Worm (Caenorhabditis elegans): ENCODE measurements around the gene srg-15.
A peak's percentile ranks its signal among the peaks of the same experiment; 100 is the strongest.

The srg-15 gene

ce11 chrII:8744555-8745448 is 34.6 kb upstream of the srg-15 start (continued):
- TF ChIP-seq F49E8.2 (tag; optimal IDR thresholded peaks at IDR 0.05; ENCODE audit: borderline replicate concordance): no peak
- no peak for TF ChIP-seq unc-130 (GFP tag; optimal IDR thresholded peaks at IDR 0.05)
- TF ChIP-seq zag-1 (tag; optimal IDR thresholded peaks at IDR 0.05): no peak
- TF ChIP-seq pqm-1 (tag; optimal IDR thresholded peaks at IDR 0.05): no peak
- no peak for TF ChIP-seq ceh-20 (GFP tag; IDR thresholded peaks at IDR 0.05)
- TF ChIP-seq mxl-3 (GFP tag; optimal IDR thresholded peaks at IDR 0.05): peak; percentile 40
- peak; percentile 10; the same call in 1 of the 2 replicates for TF ChIP-seq lin-38 (GFP tag; IDR thresholded peaks at IDR 0.05)
- no peak for TF ChIP-seq sdz-12 (GFP tag; optimal IDR thresholded peaks at IDR 0.05)
- peak; percentile 85 for TF ChIP-seq ama-1 (optimal IDR thresholded peaks at IDR 0.05)
- no peak for TF ChIP-seq nhr-76 (tag; optimal IDR thresholded peaks at IDR 0.05)
- no peak for TF ChIP-seq nhr-102 (tag; optimal IDR thresholded peaks at IDR 0.05)
- TF ChIP-seq D1046.2 (GFP tag; IDR thresholded peaks at IDR 0.05): peak; percentile 77
- TF ChIP-seq F37D6.2 (tag; optimal IDR thresholded peaks at IDR 0.05): no peak
- no peak for TF ChIP-seq nhr-48 (tag; optimal IDR thresholded peaks at IDR 0.05)
- peak in 1 of 2 experiments; percentile 76 for TF ChIP-seq unc-62 (GFP tag; optimal IDR thresholded peaks at IDR 0.05 in 1 of 2)
- TF ChIP-seq unc-62 (tag; optimal IDR thresholded peaks at IDR 0.05): no peak
- TF ChIP-seq dpl-1 (GFP tag; optimal IDR thresholded peaks at IDR 0.05): no peak
- peak in 1 of 2 experiments; percentile 14 for TF ChIP-seq hif-1 (tag; optimal IDR thresholded peaks at IDR 0.05)
- peak; percentile 67 for TF ChIP-seq zfp-3 (GFP tag; conservative IDR thresholded peaks at IDR 0.05)
- TF ChIP-seq daf-8 (GFP tag; IDR thresholded peaks at IDR 0.05): no peak

DNA sequence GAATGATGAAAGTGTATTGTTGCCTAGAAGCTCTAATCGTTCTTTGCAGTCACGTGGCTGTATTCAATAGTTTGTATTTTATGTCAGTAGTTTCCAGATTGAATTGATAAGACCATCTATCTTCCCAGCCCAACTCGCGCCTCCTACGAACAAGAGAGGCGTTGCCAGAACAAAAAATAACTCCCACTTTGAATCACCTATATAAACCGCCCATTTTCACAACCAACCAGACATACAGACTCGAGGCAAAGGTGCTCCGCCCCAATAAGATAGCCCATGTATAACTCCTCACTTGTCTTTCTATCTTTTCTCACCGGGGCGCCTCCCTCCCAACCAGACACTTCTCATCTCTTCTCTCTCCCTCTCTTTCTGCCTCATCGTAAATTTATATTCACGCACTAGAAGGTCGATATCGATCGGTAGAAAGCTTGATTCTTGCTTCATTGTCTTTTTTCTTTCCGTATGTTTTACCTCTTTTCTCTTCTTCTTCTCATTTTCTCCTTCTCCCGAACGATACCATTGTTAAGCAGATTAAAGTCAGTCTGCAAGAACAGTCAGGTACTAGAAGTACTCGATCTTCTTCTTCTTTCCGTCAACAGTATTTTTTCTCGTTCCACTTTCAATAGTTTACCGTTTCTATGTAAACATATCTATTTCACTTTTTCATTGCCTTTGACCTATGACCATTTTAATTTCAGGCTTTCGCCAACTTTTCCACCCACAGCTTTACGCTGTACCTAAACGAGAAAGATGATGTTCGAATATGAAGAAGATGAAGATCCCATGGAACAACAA is 33.4 kb upstream of the srg-15 start, which contains the start of gene mak-1:
Gene mak-1 (plus strand): TSS at position 693 of the 795 bp plus-strand sequence.
- peak; percentile 77 for TF ChIP-seq nhr-10 (tag; optimal IDR thresholded peaks at IDR 0.05)
- TF ChIP-seq fos-1 (tag; optimal IDR thresholded peaks at IDR 0.05): no peak
- no peak for TF ChIP-seq nhr-41 (GFP tag; IDR thresholded peaks at IDR 0.05)
- TF ChIP-seq nhr-102 (tag; optimal IDR thresholded peaks at IDR 0.05): peak; percentile 51
- TF ChIP-seq arid-1 (GFP tag; conservative IDR thresholded peaks at IDR 0.05): peak; percentile 39; the same call in 1 of the 2 replicates
- TF ChIP-seq aha-1 (tag): peak; percentile 96
- TF ChIP-seq nhr-11 (tag; optimal IDR thresholded peaks at IDR 0.05): peak; percentile 23
- no peak for TF ChIP-seq F10B5.3 (tag; optimal IDR thresholded peaks at IDR 0.05)
- TF ChIP-seq hlh-30 (tag; optimal IDR thresholded peaks at IDR 0.05; ENCODE audit: insufficient read depth): peak; percentile 48
- no peak for TF ChIP-seq daf-16 (GFP tag; optimal IDR thresholded peaks at IDR 0.05)
- peak; percentile 68 for TF ChIP-seq daf-16 (tag; optimal IDR thresholded peaks at IDR 0.05)
- no peak for TF ChIP-seq T20F7.1 (GFP tag; optimal IDR thresholded peaks at IDR 0.05)
- TF ChIP-seq Y75B8A.6 (GFP tag; IDR thresholded peaks at IDR 0.05): no peak
- TF ChIP-seq nhr-111 (GFP tag; optimal IDR thresholded peaks at IDR 0.05): no peak
- TF ChIP-seq lim-7 (GFP tag; IDR thresholded peaks at IDR 0.05): no peak
- TF ChIP-seq nhr-48 (tag; optimal IDR thresholded peaks at IDR 0.05): peak; percentile 87
- TF ChIP-seq zag-1 (tag; optimal IDR thresholded peaks at IDR 0.05): no peak
- peak; percentile 94 for TF ChIP-seq ama-1 (optimal IDR thresholded peaks at IDR 0.05)
- TF ChIP-seq zfp-3 (GFP tag; conservative IDR thresholded peaks at IDR 0.05): no peak
- no peak for TF ChIP-seq daf-12 (tag; optimal IDR thresholded peaks at IDR 0.05)
- TF ChIP-seq saeg-2 (GFP tag; IDR thresholded peaks at IDR 0.05): no peak
- 0 out of 2 replicates have a peak, but pooled peaks have one; percentile 21 for TF ChIP-seq tra-1 (GFP tag; IDR thresholded peaks at IDR 0.05)
- TF ChIP-seq ceh-32 (tag; optimal IDR thresholded peaks at IDR 0.05; ENCODE audit: poor library complexity): no peak
- peak; percentile 8 for TF ChIP-seq ceh-28 (tag; optimal IDR thresholded peaks at IDR 0.05)
- TF ChIP-seq daf-8 (GFP tag; IDR thresholded peaks at IDR 0.05): no peak
- no peak for TF ChIP-seq lin-39 (tag; optimal IDR thresholded peaks at IDR 0.05)
- peak in 1 of 2 experiments; percentile 33 for TF ChIP-seq unc-62 (GFP tag; optimal IDR thresholded peaks at IDR 0.05 in 1 of 2)
- TF ChIP-seq unc-62 (tag; optimal IDR thresholded peaks at IDR 0.05): no peak
- TF ChIP-seq aly-2 (tag; optimal IDR thresholded peaks at IDR 0.05): no peak
- TF ChIP-seq T26A8.4 (GFP tag; IDR thresholded peaks at IDR 0.05): peak; percentile 43; the same call in 1 of the 2 replicates
- TF ChIP-seq nhr-28 (tag; optimal IDR thresholded peaks at IDR 0.05): peak; percentile 96
- TF ChIP-seq dve-1 (tag; optimal IDR thresholded peaks at IDR 0.05; ENCODE audit: insufficient read depth): peak; percentile 73
- TF ChIP-seq nhr-25 (tag; optimal IDR thresholded peaks at IDR 0.05; ENCODE audit: borderline replicate concordance, insufficient read depth): no peak
- TF ChIP-seq mdl-1 (tag; optimal IDR thresholded peaks at IDR 0.05): peak; percentile 27 to 88

Data from whole organism, L4 larva.